Fruit fly (Drosophila melanogaster) whole organism, embryonic: ENCODE data around the gene BCL7-like.

Source experiments
- ATbp ChIP-seq: fragments of 200-800 bp; sonication (Bioruptor generic); optimal IDR thresholded peaks from 2 replicates; lab custom pipeline; 2017; ENCODE audit warnings: missing biosample characterization, mild to moderate bottlenecking, missing genetic modification characterization, missing genetic modification reagents
- CG10654 ChIP-seq: fragments of 200-800 bp; sonication (Bioruptor generic); optimal IDR thresholded peaks from 2 replicates; lab custom pipeline; 2016; ENCODE audit warnings: missing biosample characterization, missing genetic modification characterization
- CG12391 ChIP-seq: fragments of 200-800 bp; sonication (Bioruptor generic); optimal IDR thresholded peaks from 3 replicates; lab custom pipeline; 2018; ENCODE audit warnings: missing biosample characterization, mild to moderate bottlenecking, missing genetic modification characterization, moderate library complexity
- CG13296 ChIP-seq: fragments of 200-800 bp; sonication (Bioruptor generic); optimal IDR thresholded peaks from 3 replicates; lab custom pipeline; 2018; ENCODE audit warnings: missing biosample characterization, mild to moderate bottlenecking, missing genetic modification characterization
- CG15514 ChIP-seq: fragments of 200-800 bp; sonication (Bioruptor generic); optimal IDR thresholded peaks from 3 replicates; lab custom pipeline; 2017; ENCODE audit warnings: missing biosample characterization, missing genetic modification characterization, mild to moderate bottlenecking, moderate library complexity, missing genetic modification reagents
- CG1602 ChIP-seq: fragments of 200-800 bp; sonication (Bioruptor generic); optimal IDR thresholded peaks from 3 replicates; lab custom pipeline; 2016; ENCODE audit warnings: missing biosample characterization, missing genetic modification characterization
- CG17568 ChIP-seq: fragments of 200-800 bp; sonication (Bioruptor generic); optimal IDR thresholded peaks from 2 replicates; lab custom pipeline; 2018; ENCODE audit warnings: missing biosample characterization, mild to moderate bottlenecking, missing genetic modification characterization, moderate library complexity
- CG2712 ChIP-seq: fragments of 200-800 bp; optimal IDR thresholded peaks from 3 replicates; lab custom pipeline; 2019; ENCODE audit warnings: missing biosample characterization, mild to moderate bottlenecking, missing genetic modification characterization, moderate library complexity
- CG2875 ChIP-seq: fragments of 200-800 bp; sonication (Bioruptor generic); optimal IDR thresholded peaks from 2 replicates; lab custom pipeline; 2017; ENCODE audit warnings: missing biosample characterization, mild to moderate bottlenecking, missing genetic modification characterization, missing genetic modification reagents
- CG3065 ChIP-seq: fragments of 200-800 bp; sonication (Bioruptor generic); optimal IDR thresholded peaks from 2 replicates; lab custom pipeline; 2016; ENCODE audit warnings: missing biosample characterization, missing genetic modification characterization
- CG3726 ChIP-seq: fragments of 200-800 bp; sonication (Bioruptor generic); IDR thresholded peaks from 3 replicates; pipeline ENCODE4, ENCODE4 v1.3.6; 2022; ENCODE audit warnings: missing biosample characterization, missing genetic modification characterization
- CG42726 ChIP-seq: fragments of 200-800 bp; sonication (Bioruptor generic); IDR thresholded peaks from 2 replicates; pipeline ENCODE4 v1.3.6; 2022; ENCODE audit warnings: missing biosample characterization, missing genetic modification characterization; ENCODE audit not compliant: partially characterized antibody
- CG6654 ChIP-seq: fragments of 200-800 bp; sonication (Bioruptor generic); optimal IDR thresholded peaks from 2 replicates; lab custom pipeline; 2017; ENCODE audit warnings: missing biosample characterization, mild to moderate bottlenecking, missing genetic modification characterization
- CG7357 ChIP-seq: fragments of 200-800 bp; sonication (Bioruptor generic); IDR thresholded peaks from 3 replicates; pipeline ENCODE4 v1.3.6; 2022; ENCODE audit warnings: missing biosample characterization, missing genetic modification characterization
- CG7928 ChIP-seq: fragments of 200-800 bp; sonication (Bioruptor generic); optimal IDR thresholded peaks from 2 replicates; lab custom pipeline; 2017; ENCODE audit warnings: missing biosample characterization, mild to moderate bottlenecking, missing genetic modification characterization
- CG9215 ChIP-seq: fragments of 200-800 bp; sonication (Bioruptor generic); IDR thresholded peaks from 2 replicates; pipeline ENCODE4 v1.3.6; 2022; ENCODE audit warnings: missing biosample characterization, missing genetic modification characterization
- D19A ChIP-seq: fragments of 200-800 bp; optimal IDR thresholded peaks from 3 replicates; lab custom pipeline; 2019; ENCODE audit warnings: missing biosample characterization, mild to moderate bottlenecking, missing genetic modification characterization, moderate library complexity
- Drgx ChIP-seq: fragments of 200-800 bp; sonication (Bioruptor generic); IDR thresholded peaks from 2 replicates; pipeline ENCODE4 v1.3.6; 2022; ENCODE audit warnings: missing biosample characterization, missing genetic modification characterization
- ERR ChIP-seq: fragments of 200-800 bp; sonication (Bioruptor generic); optimal IDR thresholded peaks from 2 replicates; lab custom pipeline; 2016; ENCODE audit warnings: missing biosample characterization, missing genetic modification characterization
- Ets97D ChIP-seq: fragments of 200-800 bp; sonication (Bioruptor generic); optimal IDR thresholded peaks from 3 replicates; lab custom pipeline; 2016; ENCODE audit warnings: missing biosample characterization, missing genetic modification characterization
- Hey ChIP-seq: fragments of 200-800 bp; sonication (Bioruptor generic); optimal IDR thresholded peaks from 3 replicates; lab custom pipeline; 2018; ENCODE audit warnings: missing biosample characterization, mild to moderate bottlenecking, missing genetic modification characterization
- Hr39 ChIP-seq: fragments of >200 bp; optimal IDR thresholded peaks from 2 replicates; lab custom pipeline; 2017
- Hsf ChIP-seq: fragments of 200-800 bp; sonication (Bioruptor generic); optimal IDR thresholded peaks from 3 replicates; lab custom pipeline; 2016; ENCODE audit warnings: missing biosample characterization, missing genetic modification characterization
- Lim3 ChIP-seq: fragments of 200-800 bp; sonication (Bioruptor generic); IDR thresholded peaks from 2 replicates; pipeline ENCODE4 v1.3.6; 2022; ENCODE audit warnings: missing biosample characterization, missing genetic modification characterization
- Meics ChIP-seq: fragments of 200-800 bp; sonication (Bioruptor generic); optimal IDR thresholded peaks from 2 replicates; lab custom pipeline; 2017; ENCODE audit warnings: missing biosample characterization, mild to moderate bottlenecking, missing genetic modification characterization
- Pdp1 ChIP-seq, 2 experiments: fragments of 200-800 bp; sonication (Bioruptor generic); optimal IDR thresholded peaks; 3 replicates each; lab custom pipeline; 2016; ENCODE audit warnings: missing biosample characterization in 2 of 2, missing genetic modification characterization in 2 of 2, mild to moderate bottlenecking in 1 of 2, moderate library complexity in 1 of 2
- Sry-δ ChIP-seq: fragments of 200-800 bp; sonication (Bioruptor generic); optimal IDR thresholded peaks from 2 replicates; lab custom pipeline; 2016; ENCODE audit warnings: missing biosample characterization, missing genetic modification characterization
- ac ChIP-seq: fragments of 200-800 bp; sonication (Bioruptor generic); optimal IDR thresholded peaks from 3 replicates; lab custom pipeline; 2017; ENCODE audit warnings: missing biosample characterization, mild to moderate bottlenecking, missing genetic modification characterization
- al ChIP-seq: fragments of 200-800 bp; sonication (Bioruptor generic); IDR thresholded peaks from 2 replicates; pipeline ENCODE4 v1.3.6; 2022; ENCODE audit warnings: missing biosample characterization, missing genetic modification characterization
- ara ChIP-seq: fragments of 200-800 bp; sonication (Bioruptor generic); IDR thresholded peaks from 2 replicates; pipeline ENCODE4 v1.3.6; 2022; ENCODE audit warnings: missing biosample characterization, missing genetic modification characterization
- bowl ChIP-seq: fragments of 200-800 bp; sonication (Bioruptor generic); IDR thresholded peaks from 2 replicates; pipeline ENCODE4 v1.3.6; 2022; ENCODE audit warnings: missing biosample characterization, missing genetic modification characterization
- chif ChIP-seq, 2 experiments: fragments of 200-800 bp; sonication (Bioruptor generic); optimal IDR thresholded peaks; 3 replicates each; lab custom pipeline; 2016; ENCODE audit warnings: missing biosample characterization in 2 of 2, missing genetic modification characterization in 2 of 2
- chm ChIP-seq: fragments of 200-800 bp; sonication (Bioruptor generic); IDR thresholded peaks from 2 replicates; pipeline ENCODE4 v1.3.6; 2022; ENCODE audit warnings: missing biosample characterization, missing genetic modification characterization
- dati ChIP-seq: fragments of 200-800 bp; sonication (Bioruptor generic); IDR thresholded peaks from 2 replicates; pipeline ENCODE4 v1.3.6; 2022; ENCODE audit warnings: missing biosample characterization, missing genetic modification characterization
- emc ChIP-seq: fragments of 200-800 bp; sonication (Bioruptor generic); optimal IDR thresholded peaks from 2 replicates; lab custom pipeline; 2016; ENCODE audit warnings: missing biosample characterization, missing genetic modification characterization
- fd102C ChIP-seq: fragments of 200-800 bp; sonication (Bioruptor generic); optimal IDR thresholded peaks from 2 replicates; lab custom pipeline; 2018; ENCODE audit warnings: missing biosample characterization, mild to moderate bottlenecking, missing genetic modification characterization, moderate library complexity
- gro ChIP-seq: fragments of 200-800 bp; sonication (Bioruptor generic); optimal IDR thresholded peaks from 2 replicates; lab custom pipeline; 2016; ENCODE audit warnings: missing biosample characterization, missing genetic modification characterization
- h ChIP-seq: fragments of >200 bp; optimal IDR thresholded peaks from 2 replicates; lab custom pipeline; 2017
- jing ChIP-seq: fragments of 200-800 bp; sonication (Bioruptor generic); optimal IDR thresholded peaks from 2 replicates; lab custom pipeline; 2018; ENCODE audit warnings: missing biosample characterization, mild to moderate bottlenecking, missing genetic modification characterization
- kni ChIP-seq: fragments of 200-800 bp; sonication (Bioruptor generic); optimal IDR thresholded peaks from 3 replicates; lab custom pipeline; 2017; ENCODE audit warnings: mild to moderate bottlenecking, missing biosample characterization, missing genetic modification reagents, missing genetic modification characterization
- mirr ChIP-seq: fragments of 200-800 bp; sonication (Bioruptor generic); optimal IDR thresholded peaks from 3 replicates; lab custom pipeline; 2018; ENCODE audit warnings: missing biosample characterization, mild to moderate bottlenecking, missing genetic modification characterization
- prd ChIP-seq, 3 experiments: fragments of >200 bp in 2 of 3; fragments of 200-800 bp in 1 of 3; sonication (Bioruptor generic) in 1 of 3; optimal IDR thresholded peaks in 2 of 3; IDR thresholded peaks in 1 of 3; 2 replicates in 2 of 3; 3 replicates in 1 of 3; pipeline versions ENCODE4 v1.3.6 to Lab custom; 2017 to 2022; ENCODE audit warnings: missing biosample characterization in 1 of 3, missing genetic modification characterization in 1 of 3
- scrt ChIP-seq: fragments of 200-800 bp; sonication (Bioruptor generic); optimal IDR thresholded peaks from 2 replicates; lab custom pipeline; 2018; ENCODE audit warnings: missing biosample characterization, mild to moderate bottlenecking, missing genetic modification characterization, moderate library complexity
- sens ChIP-seq: fragments of 200-800 bp; sonication (Bioruptor generic); peaks from one replicate; lab custom pipeline; 2016; ENCODE audit warnings: missing biosample characterization, missing genetic modification characterization
- sisA ChIP-seq: fragments of 200-800 bp; sonication (Bioruptor generic); IDR thresholded peaks from 2 replicates; pipeline ENCODE4 v1.3.6; 2022; ENCODE audit warnings: missing biosample characterization, missing genetic modification characterization
- sob ChIP-seq: fragments of 200-800 bp; sonication (Bioruptor generic); IDR thresholded peaks from 2 replicates; pipeline ENCODE4 v1.3.6; 2022; ENCODE audit warnings: missing biosample characterization, missing genetic modification characterization
- ssp ChIP-seq: fragments of 200-800 bp; sonication (Bioruptor generic); IDR thresholded peaks from 2 replicates; pipeline ENCODE4 v1.3.6; 2022; ENCODE audit warnings: missing biosample characterization, missing genetic modification characterization
- tap ChIP-seq: fragments of 200-800 bp; optimal IDR thresholded peaks from 3 replicates; lab custom pipeline; 2019; ENCODE audit warnings: missing biosample characterization, mild to moderate bottlenecking, missing genetic modification characterization, moderate library complexity
- toy ChIP-seq: fragments of 200-800 bp; sonication (Bioruptor generic); IDR thresholded peaks from 2 replicates; pipeline ENCODE4 v1.3.6; 2022; ENCODE audit warnings: missing biosample characterization, missing genetic modification characterization
- wor ChIP-seq: fragments of 200-800 bp; sonication (Bioruptor generic); IDR thresholded peaks from 2 replicates; pipeline ENCODE4 v1.3.6; 2022; ENCODE audit warnings: missing biosample characterization, missing genetic modification characterization

BCL7-like gene

dm6 chrX:9355996-9356708 lies at the start of gene BCL7-like, which contains the start of gene Zdhhc8 (continued):
- TF ChIP-seq CG13296 (GFP tag; lab: Kevin White, UChicago) (no peak), CG42726 (peak; percentile 98), dati (GFP tag; lab: Robert Waterston, UW) (no peak), bowl (GFP tag; lab: Robert Waterston, UW) (no peak), tap (tag; lab: Kevin White, UChicago) (no peak), Meics (GFP tag; lab: Kevin White, UChicago) (no peak), Ets97D (peak; percentile 80), Sry-δ (GFP tag; lab: Kevin White, UChicago) (peak; percentile 94), CG3726 (GFP tag; lab: Robert Waterston, UW) (no peak), ssp (GFP tag; lab: Robert Waterston, UW) (peak; percentile 20; the same call in 1 of the 2 replicates), ac (GFP tag; lab: Kevin White, UChicago) (no peak), prd (optimal IDR thresholded peaks at IDR 0.05; lab: Kevin White, UChicago) (no peak), prd (GFP tag; IDR thresholded peaks at IDR 0.05; lab: Robert Waterston, UW) (peak; percentile 56; the same call in 1 of the 3 replicates), mirr (GFP tag; lab: Kevin White, UChicago) (no peak), sisA (GFP tag; lab: Robert Waterston, UW) (peak; percentile 46; the same call in 1 of the 2 replicates), chm (GFP tag; lab: Robert Waterston, UW) (no peak), CG1602 (peak; percentile 46), CG2875 (GFP tag; lab: Kevin White, UChicago) (no peak), Lim3 (GFP tag; lab: Robert Waterston, UW) (no peak), Drgx (GFP tag; lab: Robert Waterston, UW) (no peak), CG7928 (no peak), scrt (GFP tag; lab: Kevin White, UChicago) (no peak), D19A (tag; lab: Kevin White, UChicago) (no peak), kni (GFP tag; lab: Kevin White, UChicago) (no peak), sob (GFP tag; lab: Robert Waterston, UW) (no peak; the same call in 1 of the 2 replicates), emc (GFP tag; lab: Kevin White, UChicago) (no peak), chif (GFP tag; optimal IDR thresholded peaks at IDR 0.05; lab: Kevin White, UChicago) (peak; percentile 6 to 27), CG7357 (GFP tag; lab: Robert Waterston, UW) (no peak), sens (GFP tag; lab: Kevin White, UChicago) (peak; percentile 89), CG10654 (GFP tag; lab: Kevin White, UChicago) (peak; percentile 14), al (GFP tag; lab: Robert Waterston, UW) (0 out of 2 replicates have a peak, but pooled peaks have one; percentile 40), h (lab: Kevin White, UChicago) (no peak), CG3065 (GFP tag; lab: Kevin White, UChicago) (no peak), Hsf (GFP tag; lab: Kevin White, UChicago) (peak; percentile 54), Hey (tag; lab: Kevin White, UChicago) (no peak), CG2712 (peak; percentile 47), toy (GFP tag; lab: Robert Waterston, UW) (no peak), Pdp1 (GFP tag; optimal IDR thresholded peaks at IDR 0.05; lab: Kevin White, UChicago) (peak in 1 of 2 experiments; percentile 28), ERR (GFP tag; lab: Kevin White, UChicago) (no peak), CG9215 (GFP tag; lab: Robert Waterston, UW) (peak; percentile 39), CG12391 (tag; lab: Kevin White, UChicago) (peak; percentile 64), CG15514 (GFP tag; lab: Kevin White, UChicago) (peak; percentile 64), jing (GFP tag; lab: Kevin White, UChicago) (no peak), fd102C (GFP tag; lab: Kevin White, UChicago) (no peak), ara (GFP tag; lab: Robert Waterston, UW) (no peak), ATbp (GFP tag; lab: Kevin White, UChicago) (no peak), wor (GFP tag; lab: Robert Waterston, UW) (no peak), CG17568 (no peak), gro (GFP tag; lab: Kevin White, UChicago) (peak; percentile 4), Hr39 (lab: Kevin White, UChicago) (no peak), CG6654 (GFP tag; lab: Kevin White, UChicago) (no peak)
